Fruit fly (Drosophila melanogaster): ENCODE data around the gene pasha.

pasha gene

DNA sequence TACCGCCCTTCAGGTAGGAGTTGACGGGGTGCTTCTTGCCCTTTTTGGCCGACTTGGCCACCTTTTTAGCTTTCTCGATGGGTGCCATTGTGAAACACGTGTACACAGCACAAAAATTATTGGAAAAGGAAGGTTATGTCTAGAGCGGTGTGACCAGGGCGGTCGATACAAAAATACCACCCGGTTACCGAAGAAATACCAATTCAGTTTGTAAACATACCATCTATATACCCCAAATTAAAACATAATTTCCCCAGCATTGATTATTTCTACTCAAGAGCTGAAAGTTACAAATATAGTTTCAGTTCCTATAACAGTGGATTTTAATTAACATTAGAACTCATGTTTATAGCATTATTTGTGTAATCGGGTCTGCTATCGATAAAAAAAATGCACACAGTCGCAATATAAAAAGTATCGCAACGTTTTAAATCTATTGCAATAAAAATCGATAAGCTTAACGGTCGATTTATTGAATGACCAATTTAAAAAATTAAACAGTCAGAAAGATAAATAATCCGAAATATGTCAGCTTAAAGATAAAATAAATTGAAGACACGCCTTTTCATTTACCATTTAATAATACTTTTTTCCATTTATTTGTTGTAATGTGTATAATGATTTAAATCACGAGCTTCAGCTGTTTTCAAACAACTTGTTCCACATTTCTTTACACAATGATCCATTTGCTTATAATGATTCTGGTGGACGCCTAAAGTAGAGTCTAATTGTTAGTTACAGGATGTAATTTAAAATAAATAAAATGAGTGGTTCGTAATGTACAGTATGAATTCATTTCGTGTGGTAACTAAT is 21.5 kb upstream of the pasha start, which contains the start of gene RpL6 (continued):
- peak; percentile 42; the same call in 1 of the 2 replicates for TF ChIP-seq onecut (GFP tag; IDR thresholded peaks at IDR 0.05)
- peak; percentile 59 for TF ChIP-seq cwo (GFP tag; optimal IDR thresholded peaks at IDR 0.05)
- peak; percentile 4 for TF ChIP-seq salm (tag; optimal IDR thresholded peaks at IDR 0.05)
- TF ChIP-seq CG9876 (GFP tag; optimal IDR thresholded peaks at IDR 0.05): no peak
- TF ChIP-seq CG18619 (GFP tag; optimal IDR thresholded peaks at IDR 0.05): no peak
- TF ChIP-seq run (tag; optimal IDR thresholded peaks at IDR 0.05): no peak
- peak; percentile 6 for TF ChIP-seq CG6254 (GFP tag; optimal IDR thresholded peaks at IDR 0.05)
- no peak for TF ChIP-seq Awh (GFP tag; IDR thresholded peaks at IDR 0.05)
- TF ChIP-seq CG10462 (GFP tag; optimal IDR thresholded peaks at IDR 0.05): no peak
- no peak for TF ChIP-seq CG2202 (tag; optimal IDR thresholded peaks at IDR 0.05)
- peak; percentile 72 for TF ChIP-seq bbx (GFP tag; IDR thresholded peaks at IDR 0.05; ENCODE audit: partially characterized antibody)
- TF ChIP-seq MESR4 (GFP tag; optimal IDR thresholded peaks at IDR 0.05): peak; percentile 100
- TF ChIP-seq bcd (GFP tag; optimal IDR thresholded peaks at IDR 0.05): peak; percentile 10
- no peak for TF ChIP-seq dysf (GFP tag; IDR thresholded peaks at IDR 0.05)
- peak; percentile 38 for TF ChIP-seq CG18599 (GFP tag; optimal IDR thresholded peaks at IDR 0.05)
- no peak for TF ChIP-seq CG9215 (GFP tag; IDR thresholded peaks at IDR 0.05)
- TF ChIP-seq CG17385 (GFP tag; optimal IDR thresholded peaks at IDR 0.05): peak; percentile 12
- no peak for TF ChIP-seq CG2889 (GFP tag; IDR thresholded peaks at IDR 0.05)
- TF ChIP-seq CG14860 (GFP tag; IDR thresholded peaks at IDR 0.05; ENCODE audit: partially characterized antibody): peak; percentile 78
- TF ChIP-seq MBD-R2 (GFP tag; IDR thresholded peaks at IDR 0.05): peak; percentile 59
- TF ChIP-seq CG16813 (GFP tag; IDR thresholded peaks at IDR 0.05; ENCODE audit: partially characterized antibody): peak; percentile 82
- TF ChIP-seq gfzf (GFP tag; optimal IDR thresholded peaks at IDR 0.05): peak; percentile 93
- TF ChIP-seq crp (GFP tag; optimal IDR thresholded peaks at IDR 0.05): no peak
- peak; percentile 37; the same call in 1 of the 3 replicates for TF ChIP-seq zen2 (GFP tag; IDR thresholded peaks at IDR 0.05; ENCODE audit: partially characterized antibody)
- peak; percentile 75 for TF ChIP-seq hbn (GFP tag; IDR thresholded peaks at IDR 0.05; ENCODE audit: partially characterized antibody)
- TF ChIP-seq CG2712 (tag; optimal IDR thresholded peaks at IDR 0.05): peak; percentile 53
- no peak for TF ChIP-seq CG4820 (GFP tag; optimal IDR thresholded peaks at IDR 0.05)
- peak; percentile 60 for TF ChIP-seq CG1603 (tag; optimal IDR thresholded peaks at IDR 0.05)
- peak; percentile 6 for TF ChIP-seq CG31365 (tag; optimal IDR thresholded peaks at IDR 0.05)
- peak; percentile 84 for TF ChIP-seq CG6791 (GFP tag; IDR thresholded peaks at IDR 0.05; ENCODE audit: partially characterized antibody)
- no peak for TF ChIP-seq sim (GFP tag; IDR thresholded peaks at IDR 0.05)
- peak; percentile 1 for TF ChIP-seq sug (tag; optimal IDR thresholded peaks at IDR 0.05)
- TF ChIP-seq CG17829 (tag; optimal IDR thresholded peaks at IDR 0.05): peak; percentile 60
- TF ChIP-seq Neu2 (GFP tag; optimal IDR thresholded peaks at IDR 0.05; ENCODE audit: borderline replicate concordance): no peak
- TF ChIP-seq CG2116 (GFP tag; optimal IDR thresholded peaks at IDR 0.05): peak; percentile 99
- TF ChIP-seq CG2120 (GFP tag; optimal IDR thresholded peaks at IDR 0.05): peak; percentile 9
- peak; percentile 30 for TF ChIP-seq Hsf (GFP tag; optimal IDR thresholded peaks at IDR 0.05)
- peak; percentile 86 for TF ChIP-seq unc-4 (GFP tag; IDR thresholded peaks at IDR 0.05; ENCODE audit: partially characterized antibody)
- no peak for TF ChIP-seq trh (GFP tag; optimal IDR thresholded peaks at IDR 0.05)
- TF ChIP-seq Ets97D (GFP tag; optimal IDR thresholded peaks at IDR 0.05): peak; percentile 84
- TF ChIP-seq gcm (GFP tag; optimal IDR thresholded peaks at IDR 0.05): no peak
- no peak for TF ChIP-seq H2.0 (GFP tag; IDR thresholded peaks at IDR 0.05)
- peak; percentile 97 for TF ChIP-seq bigmax (GFP tag; optimal IDR thresholded peaks at IDR 0.05)
- TF ChIP-seq CG4730 (GFP tag; IDR thresholded peaks at IDR 0.05): no peak
- TF ChIP-seq CG1233 (GFP tag; optimal IDR thresholded peaks at IDR 0.05): peak; percentile 16
- no peak for TF ChIP-seq Atf6 (GFP tag; IDR thresholded peaks at IDR 0.05)
- peak; percentile 36 for TF ChIP-seq CG17186 (GFP tag; optimal IDR thresholded peaks at IDR 0.05)
- TF ChIP-seq CG13624 (GFP tag; optimal IDR thresholded peaks at IDR 0.05): peak; percentile 16

Measured in whole organism, embryonic.